Fruit fly (Drosophila melanogaster) whole organism, embryonic: ENCODE data around the gene Torsin.

Experiments used
- Awh ChIP-seq: fragments of 200-800 bp; sonication (Bioruptor generic); IDR thresholded peaks from 2 replicates; pipeline ENCODE4, ENCODE4 v1.3.6; 2022; ENCODE audit warnings: missing biosample characterization, missing genetic modification characterization
- B-H2 ChIP-seq: fragments of 200-800 bp; sonication (Bioruptor generic); optimal IDR thresholded peaks from 2 replicates; lab custom pipeline; 2018; ENCODE audit warnings: missing biosample characterization, mild to moderate bottlenecking, missing genetic modification characterization
- CG1024 ChIP-seq: fragments of 200-800 bp; sonication (Bioruptor generic); IDR thresholded peaks from 2 replicates; pipeline ENCODE4 v1.3.6; 2022; ENCODE audit warnings: missing biosample characterization, missing genetic modification characterization
- CG10366 ChIP-seq: fragments of 200-800 bp; sonication (Bioruptor generic); IDR thresholded peaks from 2 replicates; pipeline ENCODE4 v1.3.6; 2022; ENCODE audit warnings: missing biosample characterization, missing genetic modification characterization
- CG10565 ChIP-seq: fragments of 200-800 bp; sonication (Bioruptor generic); optimal IDR thresholded peaks from 3 replicates; lab custom pipeline; 2016; ENCODE audit warnings: missing biosample characterization, mild to moderate bottlenecking, missing genetic modification characterization
- CG10979 ChIP-seq: fragments of 200-800 bp; sonication (Bioruptor generic); optimal IDR thresholded peaks from 2 replicates; lab custom pipeline; 2018; ENCODE audit warnings: missing biosample characterization, mild to moderate bottlenecking, missing genetic modification characterization, moderate library complexity
- CG15011 ChIP-seq: fragments of 200-800 bp; sonication (Bioruptor generic); optimal IDR thresholded peaks from 3 replicates; lab custom pipeline; 2018; ENCODE audit warnings: missing biosample characterization, mild to moderate bottlenecking, missing genetic modification characterization
- CG15269 ChIP-seq: fragments of 200-800 bp; sonication (Bioruptor generic); optimal IDR thresholded peaks from 2 replicates; lab custom pipeline; 2018; ENCODE audit warnings: missing biosample characterization, mild to moderate bottlenecking, missing genetic modification characterization, moderate library complexity
- CG3838 ChIP-seq: fragments of 200-800 bp; sonication (Bioruptor generic); optimal IDR thresholded peaks from 3 replicates; lab custom pipeline; 2016; ENCODE audit warnings: missing biosample characterization, missing genetic modification characterization
- CG4707 ChIP-seq: fragments of 200-800 bp; sonication (Bioruptor generic); optimal IDR thresholded peaks from 2 replicates; lab custom pipeline; 2018; ENCODE audit warnings: missing biosample characterization, mild to moderate bottlenecking, missing genetic modification characterization, moderate library complexity
- CG6175 ChIP-seq: fragments of 200-800 bp; sonication (Bioruptor generic); IDR thresholded peaks from 3 replicates; pipeline ENCODE4 v1.3.6; 2022; ENCODE audit warnings: missing biosample characterization, missing genetic modification characterization
- CG7839 ChIP-seq: fragments of 200-800 bp; sonication (Bioruptor generic); optimal IDR thresholded peaks from 3 replicates; lab custom pipeline; 2018; ENCODE audit warnings: missing biosample characterization, mild to moderate bottlenecking, missing genetic modification characterization, moderate library complexity
- CG8359 ChIP-seq: fragments of 200-800 bp; sonication (Bioruptor generic); optimal IDR thresholded peaks from 2 replicates; lab custom pipeline; 2017; ENCODE audit warnings: missing biosample characterization, mild to moderate bottlenecking, missing genetic modification characterization, borderline replicate concordance
- CG9797 ChIP-seq: fragments of 200-800 bp; sonication (Bioruptor generic); optimal IDR thresholded peaks from 3 replicates; lab custom pipeline; 2018; ENCODE audit warnings: missing biosample characterization, mild to moderate bottlenecking, missing genetic modification characterization
- CG9876 ChIP-seq: fragments of 200-800 bp; sonication (Bioruptor generic); optimal IDR thresholded peaks from 2 replicates; lab custom pipeline; 2016; ENCODE audit warnings: missing biosample characterization, missing genetic modification characterization
- CoRest ChIP-seq: fragments of 200-800 bp; sonication (Bioruptor generic); optimal IDR thresholded peaks from 3 replicates; lab custom pipeline; 2018; ENCODE audit warnings: missing biosample characterization, mild to moderate bottlenecking, missing genetic modification characterization, moderate library complexity
- Dll ChIP-seq: fragments of 200-800 bp; sonication (Bioruptor generic); IDR thresholded peaks from 4 replicates; pipeline ENCODE4 v1.3.6; 2022; ENCODE audit warnings: missing biosample characterization, missing genetic modification characterization; ENCODE audit not compliant: partially characterized antibody
- Gug ChIP-seq: fragments of 200-800 bp; sonication (Bioruptor generic); IDR thresholded peaks from 4 replicates; pipeline ENCODE4 v1.3.6; 2022; ENCODE audit warnings: missing biosample characterization, missing genetic modification characterization
- Jarid2 ChIP-seq: fragments of 200-800 bp; sonication (Bioruptor generic); optimal IDR thresholded peaks from 3 replicates; lab custom pipeline; 2017; ENCODE audit warnings: mild to moderate bottlenecking, missing biosample characterization, missing genetic modification reagents, missing genetic modification characterization
- Lim3 ChIP-seq: fragments of 200-800 bp; sonication (Bioruptor generic); IDR thresholded peaks from 2 replicates; pipeline ENCODE4 v1.3.6; 2022; ENCODE audit warnings: missing biosample characterization, missing genetic modification characterization
- Med ChIP-seq: fragments of 200-800 bp; sonication (Bioruptor generic); peaks from one replicate; lab custom pipeline; 2016; ENCODE audit warnings: missing biosample characterization, missing genetic modification characterization, mild to moderate bottlenecking, inconsistent platforms, moderate library complexity
- NK7.1 ChIP-seq: fragments of 200-800 bp; sonication (Bioruptor generic); optimal IDR thresholded peaks from 3 replicates; lab custom pipeline; 2016; ENCODE audit warnings: missing biosample characterization, missing genetic modification characterization
- Nf-YC ChIP-seq: fragments of 200-800 bp; optimal IDR thresholded peaks from 3 replicates; lab custom pipeline; 2019; ENCODE audit warnings: missing biosample characterization, mild to moderate bottlenecking, missing genetic modification characterization, moderate library complexity
- NfI ChIP-seq: fragments of 200-800 bp; sonication (Bioruptor generic); optimal IDR thresholded peaks from 3 replicates; lab custom pipeline; 2018; ENCODE audit warnings: missing biosample characterization, mild to moderate bottlenecking, missing genetic modification characterization, moderate library complexity
- Ptx1 ChIP-seq: fragments of 200-800 bp; sonication (Bioruptor generic); IDR thresholded peaks from 2 replicates; pipeline ENCODE4 v1.3.6; 2022; ENCODE audit warnings: missing biosample characterization, missing genetic modification characterization
- Ravus ChIP-seq: fragments of 200-800 bp; sonication (Bioruptor generic); IDR thresholded peaks from 2 replicates; pipeline ENCODE4 v1.3.6; 2022; ENCODE audit warnings: missing biosample characterization, missing genetic modification characterization
- Sox102F ChIP-seq: fragments of 200-800 bp; sonication (Bioruptor generic); optimal IDR thresholded peaks from 2 replicates; lab custom pipeline; 2018; ENCODE audit warnings: missing biosample characterization, mild to moderate bottlenecking, missing genetic modification characterization, moderate library complexity
- cad ChIP-seq: fragments of >200 bp; optimal IDR thresholded peaks from 2 replicates; lab custom pipeline; 2017; ENCODE audit warnings: missing biosample characterization, missing genetic modification characterization
- chn ChIP-seq: fragments of 200-800 bp; sonication (Bioruptor generic); optimal IDR thresholded peaks from 2 replicates; lab custom pipeline; 2016; ENCODE audit warnings: missing biosample characterization, missing genetic modification characterization
- ci ChIP-seq: fragments of 200-800 bp; sonication (Bioruptor generic); IDR thresholded peaks from 3 replicates; pipeline ENCODE4 v1.3.6; 2022; ENCODE audit warnings: missing biosample characterization, missing genetic modification characterization
- cwo ChIP-seq: fragments of 200-800 bp; sonication (Bioruptor generic); optimal IDR thresholded peaks from 3 replicates; lab custom pipeline; 2017; ENCODE audit warnings: missing biosample characterization, missing genetic modification characterization, mild to moderate bottlenecking, moderate library complexity, missing genetic modification reagents
- disco-r ChIP-seq: fragments of 200-800 bp; sonication (Bioruptor generic); optimal IDR thresholded peaks from 2 replicates; lab custom pipeline; 2016; ENCODE audit warnings: missing biosample characterization, missing genetic modification characterization
- dmrt11E ChIP-seq: fragments of 200-800 bp; sonication (Bioruptor generic); optimal IDR thresholded peaks from 3 replicates; lab custom pipeline; 2018; ENCODE audit warnings: missing biosample characterization, mild to moderate bottlenecking, missing genetic modification characterization, moderate library complexity
- dmrt99B ChIP-seq: fragments of 200-800 bp; sonication (Bioruptor generic); optimal IDR thresholded peaks from 2 replicates; lab custom pipeline; 2018; ENCODE audit warnings: missing biosample characterization, mild to moderate bottlenecking, missing genetic modification characterization, moderate library complexity
- eve ChIP-seq, 2 experiments: fragments of >200 bp; optimal IDR thresholded peaks; 2 replicates each; lab custom pipeline; 2017; ENCODE audit warnings: missing biosample characterization in 2 of 2, missing genetic modification characterization in 2 of 2
- fd102C ChIP-seq: fragments of 200-800 bp; sonication (Bioruptor generic); optimal IDR thresholded peaks from 2 replicates; lab custom pipeline; 2018; ENCODE audit warnings: missing biosample characterization, mild to moderate bottlenecking, missing genetic modification characterization, moderate library complexity
- gcm ChIP-seq: fragments of 200-800 bp; sonication (Bioruptor generic); optimal IDR thresholded peaks from 2 replicates; lab custom pipeline; 2019; ENCODE audit warnings: missing biosample characterization, mild to moderate bottlenecking, missing genetic modification characterization, moderate library complexity
- gem ChIP-seq: fragments of 200-800 bp; sonication (Bioruptor generic); optimal IDR thresholded peaks from 2 replicates; lab custom pipeline; 2019; ENCODE audit warnings: missing biosample characterization, mild to moderate bottlenecking, missing genetic modification characterization, moderate library complexity
- grn ChIP-seq: fragments of 200-800 bp; sonication (Bioruptor generic); optimal IDR thresholded peaks from 3 replicates; lab custom pipeline; 2017; ENCODE audit warnings: missing biosample characterization, missing genetic modification characterization
- jing ChIP-seq: fragments of 200-800 bp; sonication (Bioruptor generic); optimal IDR thresholded peaks from 2 replicates; lab custom pipeline; 2018; ENCODE audit warnings: missing biosample characterization, mild to moderate bottlenecking, missing genetic modification characterization
- jumu ChIP-seq: fragments of 200-800 bp; sonication (Bioruptor generic); optimal IDR thresholded peaks from 3 replicates; lab custom pipeline; 2016; ENCODE audit warnings: missing biosample characterization, missing genetic modification characterization
- kni ChIP-seq: fragments of 200-800 bp; sonication (Bioruptor generic); optimal IDR thresholded peaks from 3 replicates; lab custom pipeline; 2017; ENCODE audit warnings: mild to moderate bottlenecking, missing biosample characterization, missing genetic modification reagents, missing genetic modification characterization
- lab ChIP-seq: fragments of 200-800 bp; sonication (Bioruptor generic); optimal IDR thresholded peaks from 3 replicates; lab custom pipeline; 2017; ENCODE audit warnings: missing biosample characterization, missing genetic modification characterization, mild to moderate bottlenecking, moderate library complexity, missing genetic modification reagents
- otp ChIP-seq: fragments of 200-800 bp; sonication (Bioruptor generic); IDR thresholded peaks from 3 replicates; pipeline ENCODE4, ENCODE4 v1.3.6; 2022; ENCODE audit warnings: missing biosample characterization, missing genetic modification characterization
- pho ChIP-seq: fragments of 200-800 bp; sonication (Bioruptor generic); optimal IDR thresholded peaks from 2 replicates; lab custom pipeline; 2016; ENCODE audit warnings: missing biosample characterization, missing genetic modification characterization
- pita ChIP-seq: fragments of 200-800 bp; sonication (Bioruptor generic); optimal IDR thresholded peaks from 2 replicates; lab custom pipeline; 2017; ENCODE audit warnings: missing biosample characterization, mild to moderate bottlenecking, missing genetic modification characterization
- psq ChIP-seq: fragments of 200-800 bp; sonication (Bioruptor generic); optimal IDR thresholded peaks from 2 replicates; lab custom pipeline; 2017; ENCODE audit warnings: missing biosample characterization, missing genetic modification characterization
- row ChIP-seq: fragments of 200-800 bp; sonication (Bioruptor generic); IDR thresholded peaks from 3 replicates; pipeline ENCODE4 v1.3.6; 2022; ENCODE audit warnings: missing biosample characterization, missing genetic modification characterization
- sd ChIP-seq: fragments of 200-800 bp; sonication (Bioruptor generic); optimal IDR thresholded peaks from 3 replicates; lab custom pipeline; 2018; ENCODE audit warnings: missing biosample characterization, mild to moderate bottlenecking, missing genetic modification characterization, moderate library complexity
- sna ChIP-seq: fragments of 200-800 bp; sonication (Bioruptor generic); IDR thresholded peaks from 2 replicates; pipeline ENCODE4 v1.3.6; 2022; ENCODE audit warnings: missing biosample characterization, missing genetic modification characterization; ENCODE audit not compliant: partially characterized antibody
- sug ChIP-seq: fragments of 200-800 bp; optimal IDR thresholded peaks from 2 replicates; lab custom pipeline; 2019; ENCODE audit warnings: missing biosample characterization, mild to moderate bottlenecking, missing genetic modification characterization, moderate library complexity
- yki ChIP-seq: fragments of >200 bp; optimal IDR thresholded peaks from 3 replicates; lab custom pipeline; 2018

Gene Torsin

dm6 chrX:4609737-4610136 lies 40.1 kb downstream of the Torsin start (continued):
- no peak for TF ChIP-seq sd
- TF ChIP-seq CG8359 (GFP tag; lab: Kevin White, UChicago): peak; percentile 31
- TF ChIP-seq fd102C (GFP tag; lab: Kevin White, UChicago): peak; percentile 42
- TF ChIP-seq pho: no peak
- peak; percentile 27 for TF ChIP-seq gem
- TF ChIP-seq CG9876 (GFP tag; lab: Kevin White, UChicago): no peak
- TF ChIP-seq sna (GFP tag; lab: Robert Waterston, UW): no peak
- TF ChIP-seq CG4707 (GFP tag; lab: Kevin White, UChicago): no peak
- TF ChIP-seq dmrt99B: no peak
- no peak for TF ChIP-seq Ravus (GFP tag; lab: Robert Waterston, UW)
- TF ChIP-seq Awh: no peak
- TF ChIP-seq eve (GFP tag; optimal IDR thresholded peaks at IDR 0.05; lab: Kevin White, UChicago): no peak
- TF ChIP-seq CG9797 (GFP tag; lab: Kevin White, UChicago): no peak
- TF ChIP-seq row: no peak
- TF ChIP-seq otp: no peak
- TF ChIP-seq kni: peak; percentile 65
- no peak for TF ChIP-seq psq (GFP tag; lab: Kevin White, UChicago)
- TF ChIP-seq, all 482 proteins: peak for 88

- TF ChIP-seq CG3838: no peak
- TF ChIP-seq CG6175 (GFP tag; lab: Robert Waterston, UW): peak; percentile 33; the same call in 1 of the 3 replicates
- no peak for TF ChIP-seq NK7.1 (GFP tag; lab: Kevin White, UChicago)
- no peak for TF ChIP-seq CG10565 (GFP tag; lab: Kevin White, UChicago)
- no peak for TF ChIP-seq jing
- no peak for TF ChIP-seq cad (GFP tag; lab: Kevin White, UChicago)
- no peak for TF ChIP-seq CoRest (tag; lab: Kevin White, UChicago)
- TF ChIP-seq pita: no peak
- TF ChIP-seq lab (GFP tag; lab: Kevin White, UChicago): peak; percentile 9
- no peak for TF ChIP-seq Jarid2 (GFP tag; lab: Kevin White, UChicago)
- no peak for TF ChIP-seq dmrt11E (tag; lab: Kevin White, UChicago)
- TF ChIP-seq B-H2 (GFP tag; lab: Kevin White, UChicago): no peak
- TF ChIP-seq CG15269: no peak
- no peak for TF ChIP-seq Lim3 (GFP tag; lab: Robert Waterston, UW)
- no peak for TF ChIP-seq CG1024 (GFP tag; lab: Robert Waterston, UW)
- TF ChIP-seq yki (lab: Kevin White, UChicago): no peak
- TF ChIP-seq ci (GFP tag; lab: Robert Waterston, UW): no peak
- no peak for TF ChIP-seq CG10366 (GFP tag; lab: Robert Waterston, UW)
- no peak for TF ChIP-seq Gug (GFP tag; lab: Robert Waterston, UW)
- peak; percentile 77 for TF ChIP-seq grn (GFP tag; lab: Kevin White, UChicago)
- no peak for TF ChIP-seq Sox102F
- no peak for TF ChIP-seq disco-r (GFP tag; lab: Kevin White, UChicago)
- TF ChIP-seq Med (GFP tag; lab: Kevin White, UChicago): peak; percentile 48
- 0 out of 2 replicates have a peak, but pooled peaks have one; percentile 4 for TF ChIP-seq Ptx1 (GFP tag; lab: Robert Waterston, UW)
- no peak for TF ChIP-seq Dll (GFP tag; lab: Robert Waterston, UW)
- peak; percentile 78 for TF ChIP-seq gcm
- no peak for TF ChIP-seq CG7839 (tag; lab: Kevin White, UChicago)
- TF ChIP-seq cwo (GFP tag; lab: Kevin White, UChicago): no peak
- peak; percentile 44 for TF ChIP-seq sug (tag; lab: Kevin White, UChicago)
- no peak for TF ChIP-seq NfI (GFP tag; lab: Kevin White, UChicago)
- peak; percentile 70 for TF ChIP-seq Nf-YC (tag; lab: Kevin White, UChicago)
- no peak for TF ChIP-seq chn
- no peak for TF ChIP-seq CG15011 (GFP tag; lab: Kevin White, UChicago)
- TF ChIP-seq CG10979: no peak
- TF ChIP-seq jumu (GFP tag; lab: Kevin White, UChicago): no peak
Observed at dm6 chrX:4606447-4606846, 43.4 kb downstream of the Torsin start.
